Fruit fly (Drosophila melanogaster) whole organism, embryonic: Measurements from ENCODE around the gene MED15.
A peak's percentile ranks its signal among the peaks of the same experiment; 100 is the strongest.

Experiments
- Aef1 ChIP-seq: fragments of 200-800 bp; sonication (Bioruptor generic); IDR thresholded peaks from 3 replicates; pipeline ENCODE4 v1.3.6; 2022; ENCODE audit warnings: missing biosample characterization, missing genetic modification characterization
- Atf6 ChIP-seq: fragments of 200-800 bp; sonication (Bioruptor generic); IDR thresholded peaks from 2 replicates; pipeline ENCODE4 v1.3.6; 2022; ENCODE audit warnings: missing biosample characterization, missing genetic modification characterization
- Bgb ChIP-seq: fragments of 200-800 bp; sonication (Bioruptor generic); IDR thresholded peaks from 2 replicates; pipeline ENCODE4 v1.3.6; 2022; ENCODE audit warnings: missing biosample characterization, missing genetic modification characterization; ENCODE audit not compliant: partially characterized antibody
- CG10147 ChIP-seq: fragments of 200-800 bp; sonication (Bioruptor generic); optimal IDR thresholded peaks from 2 replicates; lab custom pipeline; 2019; ENCODE audit warnings: missing biosample characterization, mild to moderate bottlenecking, missing genetic modification characterization, moderate library complexity
- CG10462 ChIP-seq: fragments of 200-800 bp; sonication (Bioruptor generic); optimal IDR thresholded peaks from 2 replicates; lab custom pipeline; 2016; ENCODE audit warnings: missing biosample characterization, missing genetic modification characterization
- CG11504 ChIP-seq: fragments of 200-800 bp; sonication (Bioruptor generic); optimal IDR thresholded peaks from 3 replicates; lab custom pipeline; 2019; ENCODE audit warnings: missing biosample characterization, mild to moderate bottlenecking, missing genetic modification characterization, moderate library complexity
- CG11695 ChIP-seq: fragments of 200-800 bp; sonication (Bioruptor generic); IDR thresholded peaks from 3 replicates; pipeline ENCODE4 v1.3.6; 2022; ENCODE audit warnings: missing biosample characterization, missing genetic modification characterization
- CG13775 ChIP-seq: fragments of 200-800 bp; sonication (Bioruptor generic); optimal IDR thresholded peaks from 3 replicates; lab custom pipeline; 2017; ENCODE audit warnings: missing biosample characterization, mild to moderate bottlenecking, missing genetic modification characterization
- CG14050 ChIP-seq: fragments of 200-800 bp; sonication (Bioruptor generic); IDR thresholded peaks from 3 replicates; pipeline ENCODE4 v1.3.6; 2022; ENCODE audit warnings: missing biosample characterization, missing genetic modification characterization
- CG14965 ChIP-seq: fragments of 200-800 bp; sonication (Bioruptor generic); optimal IDR thresholded peaks from 2 replicates; lab custom pipeline; 2016; ENCODE audit warnings: missing biosample characterization, missing genetic modification characterization, borderline replicate concordance
- CG2202 ChIP-seq: fragments of 200-800 bp; sonication (Bioruptor generic); optimal IDR thresholded peaks from 2 replicates; lab custom pipeline; 2018; ENCODE audit warnings: missing biosample characterization, mild to moderate bottlenecking, missing genetic modification characterization
- CG2712 ChIP-seq: fragments of 200-800 bp; optimal IDR thresholded peaks from 3 replicates; lab custom pipeline; 2019; ENCODE audit warnings: missing biosample characterization, mild to moderate bottlenecking, missing genetic modification characterization, moderate library complexity
- CG30403 ChIP-seq: fragments of 200-800 bp; sonication (Bioruptor generic); optimal IDR thresholded peaks from 3 replicates; lab custom pipeline; 2016; ENCODE audit warnings: missing biosample characterization, missing genetic modification characterization
- CG31224 ChIP-seq: fragments of 200-800 bp; sonication (Bioruptor generic); IDR thresholded peaks from 2 replicates; pipeline ENCODE4 v1.3.6; 2022; ENCODE audit warnings: missing biosample characterization, missing genetic modification characterization
- CG3726 ChIP-seq: fragments of 200-800 bp; sonication (Bioruptor generic); IDR thresholded peaks from 3 replicates; pipeline ENCODE4, ENCODE4 v1.3.6; 2022; ENCODE audit warnings: missing biosample characterization, missing genetic modification characterization
- CG3995 ChIP-seq: fragments of 200-800 bp; sonication (Bioruptor generic); optimal IDR thresholded peaks from 3 replicates; lab custom pipeline; 2016; ENCODE audit warnings: missing biosample characterization, missing genetic modification characterization
- CG4730 ChIP-seq: fragments of 200-800 bp; sonication (Bioruptor generic); IDR thresholded peaks from 2 replicates; pipeline ENCODE4 v1.3.6; 2022; ENCODE audit warnings: missing biosample characterization, missing genetic modification characterization
- CG7357 ChIP-seq: fragments of 200-800 bp; sonication (Bioruptor generic); IDR thresholded peaks from 3 replicates; pipeline ENCODE4 v1.3.6; 2022; ENCODE audit warnings: missing biosample characterization, missing genetic modification characterization
- CG7372 ChIP-seq: fragments of 200-800 bp; sonication (Bioruptor generic); IDR thresholded peaks from 2 replicates; pipeline ENCODE4 v1.3.6; 2022; ENCODE audit warnings: missing biosample characterization, missing genetic modification characterization
- CG9932 ChIP-seq: fragments of 200-800 bp; sonication (Bioruptor generic); IDR thresholded peaks from 2 replicates; pipeline ENCODE4 v1.3.6; 2022; ENCODE audit warnings: missing biosample characterization, missing genetic modification characterization
- CrebB ChIP-seq: fragments of 200-800 bp; sonication (Bioruptor generic); optimal IDR thresholded peaks from 3 replicates; lab custom pipeline; 2018; ENCODE audit warnings: missing biosample characterization, mild to moderate bottlenecking, missing genetic modification characterization
- Elba2 ChIP-seq: fragments of 200-800 bp; sonication (Bioruptor generic); optimal IDR thresholded peaks from 3 replicates; lab custom pipeline; 2016; ENCODE audit warnings: missing biosample characterization, missing genetic modification characterization
- HLH4C ChIP-seq: fragments of 200-800 bp; sonication (Bioruptor generic); IDR thresholded peaks from 3 replicates; pipeline ENCODE4 v1.3.6; 2022; ENCODE audit warnings: missing biosample characterization, missing genetic modification characterization; ENCODE audit not compliant: partially characterized antibody
- HmgZ ChIP-seq: fragments of 200-800 bp; sonication (Bioruptor generic); optimal IDR thresholded peaks from 2 replicates; lab custom pipeline; 2018; ENCODE audit warnings: missing biosample characterization, mild to moderate bottlenecking, missing genetic modification characterization
- Hr51 ChIP-seq, 2 experiments: fragments of 200-800 bp; sonication (Bioruptor generic); optimal IDR thresholded peaks; 2 replicates in 1 of 2; 3 replicates in 1 of 2; lab custom pipeline; 2016 to 2018; ENCODE audit warnings: missing biosample characterization in 2 of 2, missing genetic modification characterization in 2 of 2, mild to moderate bottlenecking in 1 of 2, moderate library complexity in 1 of 2
- Lpt ChIP-seq: fragments of >200 bp; optimal IDR thresholded peaks from 2 replicates; lab custom pipeline; 2018; ENCODE audit warnings: missing biosample characterization, missing genetic modification characterization
- Mad ChIP-seq: fragments of 200-800 bp; sonication (Bioruptor generic); optimal IDR thresholded peaks from 2 replicates; lab custom pipeline; 2016; ENCODE audit warnings: missing biosample characterization, missing genetic modification characterization
- Opbp ChIP-seq: fragments of 200-800 bp; sonication (Bioruptor generic); IDR thresholded peaks from 3 replicates; pipeline ENCODE4 v1.3.6; 2022; ENCODE audit warnings: missing biosample characterization, missing genetic modification characterization; ENCODE audit not compliant: partially characterized antibody
- Ptx1 ChIP-seq: fragments of 200-800 bp; sonication (Bioruptor generic); IDR thresholded peaks from 2 replicates; pipeline ENCODE4 v1.3.6; 2022; ENCODE audit warnings: missing biosample characterization, missing genetic modification characterization
- Side ChIP-seq: fragments of 200-800 bp; sonication (Bioruptor generic); optimal IDR thresholded peaks from 2 replicates; lab custom pipeline; 2016; ENCODE audit warnings: missing biosample characterization, missing genetic modification characterization
- Stat92E ChIP-seq, 3 experiments: fragments of >200 bp in 2 of 3; fragments of 200-800 bp in 1 of 3; sonication (Bioruptor generic) in 1 of 3; optimal IDR thresholded peaks; 2 replicates each; lab custom pipeline; 2017 to 2019; ENCODE audit warnings: missing biosample characterization in 3 of 3, missing genetic modification characterization in 3 of 3, mild to moderate bottlenecking in 1 of 3, moderate library complexity in 1 of 3
- ab ChIP-seq: fragments of 200-800 bp; sonication (Bioruptor generic); optimal IDR thresholded peaks from 2 replicates; lab custom pipeline; 2016; ENCODE audit warnings: missing biosample characterization, missing genetic modification characterization
- ap ChIP-seq: fragments of 200-800 bp; sonication (Bioruptor generic); IDR thresholded peaks from 2 replicates; pipeline ENCODE4 v1.3.6; 2022; ENCODE audit warnings: missing biosample characterization, missing genetic modification characterization
- bbx ChIP-seq: fragments of 200-800 bp; sonication (Bioruptor generic); IDR thresholded peaks from 2 replicates; pipeline ENCODE4 v1.3.6; 2022; ENCODE audit warnings: missing biosample characterization, missing genetic modification characterization; ENCODE audit not compliant: partially characterized antibody
- cas ChIP-seq: fragments of 200-800 bp; sonication (Bioruptor generic); IDR thresholded peaks from 2 replicates; pipeline ENCODE4 v1.3.6; 2022; ENCODE audit warnings: missing biosample characterization, missing genetic modification characterization
- chif ChIP-seq, 2 experiments: fragments of 200-800 bp; sonication (Bioruptor generic); optimal IDR thresholded peaks; 3 replicates each; lab custom pipeline; 2016; ENCODE audit warnings: missing biosample characterization in 2 of 2, missing genetic modification characterization in 2 of 2
- chinmo ChIP-seq: fragments of 200-800 bp; sonication (Bioruptor generic); IDR thresholded peaks from 4 replicates; pipeline ENCODE4 v1.3.6; 2022; ENCODE audit warnings: missing biosample characterization, missing genetic modification characterization; ENCODE audit not compliant: partially characterized antibody
- ci ChIP-seq: fragments of 200-800 bp; sonication (Bioruptor generic); IDR thresholded peaks from 3 replicates; pipeline ENCODE4 v1.3.6; 2022; ENCODE audit warnings: missing biosample characterization, missing genetic modification characterization
- crol ChIP-seq: fragments of 200-800 bp; sonication (Bioruptor generic); IDR thresholded peaks from 2 replicates; pipeline ENCODE4 v1.3.6; 2022; ENCODE audit warnings: missing biosample characterization, missing genetic modification characterization
- fd3F ChIP-seq: fragments of 200-800 bp; sonication (Bioruptor generic); optimal IDR thresholded peaks from 2 replicates; lab custom pipeline; 2018; ENCODE audit warnings: missing biosample characterization, mild to moderate bottlenecking, missing genetic modification characterization, moderate library complexity
- fd96Cb ChIP-seq: fragments of 200-800 bp; sonication (Bioruptor generic); optimal IDR thresholded peaks from 2 replicates; lab custom pipeline; 2018; ENCODE audit warnings: missing biosample characterization, mild to moderate bottlenecking, missing genetic modification characterization, moderate library complexity
- h ChIP-seq: fragments of >200 bp; optimal IDR thresholded peaks from 2 replicates; lab custom pipeline; 2017
- inv ChIP-seq: fragments of 200-800 bp; sonication (Bioruptor generic); IDR thresholded peaks from 2 replicates; pipeline ENCODE4 v1.3.6; 2022; ENCODE audit warnings: missing biosample characterization, missing genetic modification characterization; ENCODE audit not compliant: partially characterized antibody
- ken ChIP-seq: fragments of 200-800 bp; sonication (Bioruptor generic); IDR thresholded peaks from 3 replicates; pipeline ENCODE4 v1.3.6; 2022; ENCODE audit warnings: missing biosample characterization, missing genetic modification characterization
- klu ChIP-seq: fragments of 200-800 bp; sonication (Bioruptor generic); IDR thresholded peaks from 2 replicates; pipeline ENCODE4 v1.3.6; 2022; ENCODE audit warnings: missing biosample characterization, missing genetic modification characterization
- pan ChIP-seq, 4 experiments: fragments of >200 bp in 3 of 4; fragments of 200-800 bp in 1 of 4; sonication (Bioruptor generic) in 1 of 4; optimal IDR thresholded peaks in 3 of 4; IDR thresholded peaks in 1 of 4; 2 replicates each; pipeline versions ENCODE4 v1.3.6 to Lab custom; 2017 to 2022; ENCODE audit warnings: missing biosample characterization in 2 of 4, missing genetic modification characterization in 2 of 4, mixed read lengths in 1 of 4
- repo ChIP-seq: fragments of 200-800 bp; sonication (Bioruptor generic); optimal IDR thresholded peaks from 2 replicates; lab custom pipeline; 2016; ENCODE audit warnings: missing biosample characterization, missing genetic modification characterization
- sens ChIP-seq: fragments of 200-800 bp; sonication (Bioruptor generic); peaks from one replicate; lab custom pipeline; 2016; ENCODE audit warnings: missing biosample characterization, missing genetic modification characterization
- sens-2 ChIP-seq: fragments of 200-800 bp; sonication (Bioruptor generic); IDR thresholded peaks from 2 replicates; pipeline ENCODE4 v1.3.6; 2022; ENCODE audit warnings: missing biosample characterization, missing genetic modification characterization
- sna ChIP-seq: fragments of 200-800 bp; sonication (Bioruptor generic); IDR thresholded peaks from 2 replicates; pipeline ENCODE4 v1.3.6; 2022; ENCODE audit warnings: missing biosample characterization, missing genetic modification characterization; ENCODE audit not compliant: partially characterized antibody
- yki ChIP-seq: fragments of >200 bp; optimal IDR thresholded peaks from 3 replicates; lab custom pipeline; 2018

MED15 gene

dm6 chr2L:522752-523151 lies 49.9 kb downstream of the MED15 start (continued):
- TF ChIP-seq ci (peak; percentile 59; the same call in 2 of the 3 replicates), sens (peak; percentile 91), CG11695 (peak; percentile 51; the same call in 1 of the 3 replicates), Lpt (GFP tag; lab: Kevin White, UChicago) (no peak), CG9932 (GFP tag; lab: Robert Waterston, UW) (no peak), Hr51 (GFP tag; optimal IDR thresholded peaks at IDR 0.05; lab: Kevin White, UChicago) (peak in 1 of 2 experiments; percentile 39), Mad (GFP tag; lab: Kevin White, UChicago) (no peak), crol (GFP tag; lab: Robert Waterston, UW) (no peak), fd96Cb (tag; lab: Kevin White, UChicago) (peak; percentile 57), Opbp (GFP tag; lab: Robert Waterston, UW) (no peak), fd3F (no peak), pan (optimal IDR thresholded peaks at IDR 0.05; lab: Kevin White, UChicago) (no peak), pan (GFP tag; optimal IDR thresholded peaks at IDR 0.05 in 1 of 2, IDR thresholded peaks at IDR 0.05 in 1 of 2) (peak in 1 of 2 experiments; percentile 72), Ptx1 (peak; percentile 49), CG2202 (tag; lab: Kevin White, UChicago) (peak; percentile 18), CG2712 (tag; lab: Kevin White, UChicago) (peak; percentile 71), Atf6 (GFP tag; lab: Robert Waterston, UW) (no peak), CG4730 (GFP tag; lab: Robert Waterston, UW) (peak; percentile 40; the same call in 1 of the 2 replicates), CG3726 (GFP tag; lab: Robert Waterston, UW) (peak; percentile 42; the same call in 1 of the 3 replicates), h (lab: Kevin White, UChicago) (no peak), chif (GFP tag; optimal IDR thresholded peaks at IDR 0.05; lab: Kevin White, UChicago) (peak in 1 of 2 experiments; percentile 6), CG7357 (GFP tag; lab: Robert Waterston, UW) (0 out of 3 replicates have a peak, but pooled peaks have one; percentile 12), CG14050 (GFP tag; lab: Robert Waterston, UW) (0 out of 3 replicates have a peak, but pooled peaks have one; percentile 29), chinmo (GFP tag; lab: Robert Waterston, UW) (no peak), CG30403 (peak; percentile 58), HmgZ (tag; lab: Kevin White, UChicago) (no peak), CG3995 (no peak), Aef1 (GFP tag; lab: Robert Waterston, UW) (no peak; the same call in 2 of the 3 replicates), cas (GFP tag; lab: Robert Waterston, UW) (no peak), sna (GFP tag; lab: Robert Waterston, UW) (no peak), CG31224 (GFP tag; lab: Robert Waterston, UW) (no peak), CG10147 (no peak), CrebB (tag; lab: Kevin White, UChicago) (no peak), klu (GFP tag; lab: Robert Waterston, UW) (no peak), Side (GFP tag; lab: Kevin White, UChicago) (no peak), ap (peak; percentile 48; the same call in 1 of the 2 replicates), bbx (GFP tag; lab: Robert Waterston, UW) (no peak), inv (GFP tag; lab: Robert Waterston, UW) (no peak), Elba2 (GFP tag; lab: Kevin White, UChicago) (no peak), repo (GFP tag; lab: Kevin White, UChicago) (no peak), sens-2 (GFP tag; lab: Robert Waterston, UW) (0 out of 2 replicates have a peak, but pooled peaks have one; percentile 9), Stat92E (GFP tag; optimal IDR thresholded peaks at IDR 0.05; lab: Kevin White, UChicago) (no peak), ken (GFP tag; lab: Robert Waterston, UW) (peak; percentile 45; the same call in 1 of the 3 replicates), CG13775 (GFP tag; lab: Kevin White, UChicago) (peak; percentile 44), HLH4C (GFP tag; lab: Robert Waterston, UW) (no peak), Bgb (no peak), ab (GFP tag; lab: Kevin White, UChicago) (no peak), CG11504 (tag; lab: Kevin White, UChicago) (peak; percentile 63), CG14965 (GFP tag; lab: Kevin White, UChicago) (no peak), yki (lab: Kevin White, UChicago) (no peak), CG10462 (GFP tag; lab: Kevin White, UChicago) (peak; percentile 5), CG7372 (GFP tag; lab: Robert Waterston, UW) (no peak)
